Worm (Caenorhabditis elegans): ENCODE results near the gene srj-5.

ce11 chrV:626321-626720 lies 26.5 kb downstream of the srj-5 start, which contains the start of gene F48G7.7:
- no peak for TF ChIP-seq dao-5 (tag; optimal IDR thresholded peaks at IDR 0.05)
- TF ChIP-seq him-1 (tag; optimal IDR thresholded peaks at IDR 0.05), result no peak
- no peak for TF ChIP-seq W03F9.2 (tag; optimal IDR thresholded peaks at IDR 0.05)
